Fruit fly (Drosophila melanogaster) whole organism, prepupa: ENCODE measurements around the gene OS9.

Source experiments
- CG10631 ChIP-seq: fragments of 200-800 bp; sonication (Bioruptor generic); optimal IDR thresholded peaks from 2 replicates; lab custom pipeline; 2016; ENCODE audit warnings: missing biosample characterization, missing genetic modification characterization
- CG10669 ChIP-seq: fragments of 200-800 bp; sonication (Bioruptor generic); optimal IDR thresholded peaks from 3 replicates; lab custom pipeline; 2018; ENCODE audit warnings: missing biosample characterization, mild to moderate bottlenecking, missing genetic modification characterization, moderate library complexity
- CG11762 ChIP-seq: fragments of 200-800 bp; sonication (Bioruptor generic); optimal IDR thresholded peaks from 3 replicates; lab custom pipeline; 2016; ENCODE audit warnings: missing biosample characterization, missing genetic modification characterization; ENCODE audit not compliant: insufficient read depth
- CG11902 ChIP-seq: fragments of 200-800 bp; sonication (Bioruptor generic); optimal IDR thresholded peaks from 3 replicates; lab custom pipeline; 2016; ENCODE audit warnings: missing biosample characterization, missing genetic modification characterization
- CG15336 ChIP-seq: fragments of 200-800 bp; sonication (Bioruptor generic); IDR thresholded peaks from 2 replicates; pipeline ENCODE4 v1.3.6; 2022; ENCODE audit warnings: missing biosample characterization, missing genetic modification characterization
- CG1621 ChIP-seq: fragments of 200-800 bp; sonication (Bioruptor generic); optimal IDR thresholded peaks from 3 replicates; lab custom pipeline; 2018; ENCODE audit warnings: missing biosample characterization, mild to moderate bottlenecking, missing genetic modification characterization
- CG3032 ChIP-seq: fragments of 200-800 bp; optimal IDR thresholded peaks from 2 replicates; lab custom pipeline; 2019; ENCODE audit warnings: missing biosample characterization, mild to moderate bottlenecking, missing genetic modification characterization, moderate library complexity
- CG31627 ChIP-seq: fragments of 200-800 bp; sonication (Bioruptor generic); optimal IDR thresholded peaks from 3 replicates; lab custom pipeline; 2016; ENCODE audit warnings: missing biosample characterization, missing genetic modification characterization
- CG32006 ChIP-seq: fragments of 200-800 bp; sonication (Bioruptor generic); optimal IDR thresholded peaks from 3 replicates; lab custom pipeline; 2017; ENCODE audit warnings: missing biosample characterization, mild to moderate bottlenecking, missing genetic modification characterization
- CG34406 ChIP-seq: fragments of 200-800 bp; sonication (Bioruptor generic); optimal IDR thresholded peaks from 3 replicates; lab custom pipeline; 2016; ENCODE audit warnings: missing biosample characterization, missing genetic modification characterization
- CG6163 ChIP-seq: fragments of 200-800 bp; sonication (Bioruptor generic); IDR thresholded peaks from 3 replicates; pipeline ENCODE4 v1.3.6; 2022; ENCODE audit warnings: missing biosample characterization, missing genetic modification characterization
- CG6276 ChIP-seq: fragments of 200-800 bp; sonication (Bioruptor generic); optimal IDR thresholded peaks from 2 replicates; lab custom pipeline; 2017; ENCODE audit warnings: missing biosample characterization, mild to moderate bottlenecking, missing genetic modification characterization
- CG6808 ChIP-seq: fragments of 200-800 bp; sonication (Bioruptor generic); optimal IDR thresholded peaks from 3 replicates; lab custom pipeline; 2017; ENCODE audit warnings: missing biosample characterization, missing genetic modification characterization, mild to moderate bottlenecking, moderate library complexity, missing genetic modification reagents
- CG7368 ChIP-seq: fragments of 200-800 bp; sonication (Bioruptor generic); optimal IDR thresholded peaks from 3 replicates; lab custom pipeline; 2016; ENCODE audit warnings: missing biosample characterization, missing genetic modification characterization
- CG8119 ChIP-seq: fragments of 200-800 bp; sonication (Bioruptor generic); IDR thresholded peaks from 3 replicates; pipeline ENCODE4 v1.3.6; 2022; ENCODE audit warnings: missing biosample characterization, missing genetic modification characterization
- CG8319 ChIP-seq: fragments of 200-800 bp; sonication (Bioruptor generic); optimal IDR thresholded peaks from 3 replicates; lab custom pipeline; 2016; ENCODE audit warnings: missing biosample characterization, missing genetic modification characterization
- Eip75B ChIP-seq: fragments of 200-800 bp; sonication (Bioruptor generic); optimal IDR thresholded peaks from 3 replicates; lab custom pipeline; 2016; ENCODE audit warnings: missing biosample characterization, missing genetic modification characterization
- Eip78C ChIP-seq: fragments of 200-800 bp; sonication (Bioruptor generic); peaks from one replicate; lab custom pipeline; 2016; ENCODE audit warnings: missing biosample characterization, missing genetic modification characterization
- Ets96B ChIP-seq: fragments of 200-800 bp; optimal IDR thresholded peaks from 2 replicates; lab custom pipeline; 2019; ENCODE audit warnings: missing biosample characterization, mild to moderate bottlenecking, missing genetic modification characterization, moderate library complexity
- Gug ChIP-seq: fragments of 200-800 bp; sonication (Bioruptor generic); IDR thresholded peaks from 2 replicates; pipeline ENCODE4 v1.3.6; 2022; ENCODE audit warnings: missing biosample characterization, missing genetic modification characterization
- Hr39 ChIP-seq: fragments of 200-800 bp; sonication (Bioruptor generic); optimal IDR thresholded peaks from 2 replicates; lab custom pipeline; 2016; ENCODE audit warnings: missing biosample characterization, missing genetic modification characterization
- Lpt ChIP-seq: fragments of 200-800 bp; sonication (Bioruptor generic); optimal IDR thresholded peaks from 3 replicates; lab custom pipeline; 2016; ENCODE audit warnings: missing biosample characterization, missing genetic modification characterization
- Met ChIP-seq: fragments of 200-800 bp; sonication (Bioruptor generic); optimal IDR thresholded peaks from 3 replicates; lab custom pipeline; 2016; ENCODE audit warnings: missing biosample characterization, missing genetic modification characterization
- OdsH ChIP-seq: fragments of 200-800 bp; sonication (Bioruptor generic); optimal IDR thresholded peaks from 3 replicates; lab custom pipeline; 2016; ENCODE audit warnings: missing biosample characterization, missing genetic modification characterization
- Sox102F ChIP-seq: fragments of 200-800 bp; sonication (Bioruptor generic); optimal IDR thresholded peaks from 2 replicates; lab custom pipeline; 2016; ENCODE audit warnings: missing biosample characterization, mild to moderate bottlenecking, missing genetic modification characterization
- Sox14 ChIP-seq: fragments of 200-800 bp; sonication (Bioruptor generic); optimal IDR thresholded peaks from 3 replicates; lab custom pipeline; 2016; ENCODE audit warnings: missing biosample characterization, missing genetic modification characterization
- Sox15 ChIP-seq: fragments of 200-800 bp; sonication (Bioruptor generic); optimal IDR thresholded peaks from 3 replicates; lab custom pipeline; 2016; ENCODE audit warnings: missing biosample characterization, missing genetic modification characterization
- achi ChIP-seq: fragments of 200-800 bp; sonication (Bioruptor generic); optimal IDR thresholded peaks from 3 replicates; lab custom pipeline; 2016; ENCODE audit warnings: missing biosample characterization, missing genetic modification characterization
- acj6 ChIP-seq: fragments of 200-800 bp; sonication (Bioruptor generic); optimal IDR thresholded peaks from 3 replicates; lab custom pipeline; 2016; ENCODE audit warnings: missing biosample characterization, missing genetic modification characterization
- dac ChIP-seq: fragments of 200-800 bp; sonication (Bioruptor generic); optimal IDR thresholded peaks from 2 replicates; lab custom pipeline; 2017; ENCODE audit warnings: missing biosample characterization, mild to moderate bottlenecking, missing genetic modification characterization
- eg ChIP-seq: fragments of 200-800 bp; sonication (Bioruptor generic); IDR thresholded peaks from 3 replicates; pipeline ENCODE4 v1.3.6; 2022; ENCODE audit warnings: missing biosample characterization, missing genetic modification characterization
- esn ChIP-seq: fragments of 200-800 bp; sonication (Bioruptor generic); optimal IDR thresholded peaks from 2 replicates; lab custom pipeline; 2016; ENCODE audit warnings: missing biosample characterization, mild to moderate bottlenecking, missing genetic modification characterization, moderate library complexity
- fd59A ChIP-seq: fragments of 200-800 bp; sonication (Bioruptor generic); optimal IDR thresholded peaks from 2 replicates; lab custom pipeline; 2017; ENCODE audit warnings: missing biosample characterization, mild to moderate bottlenecking, missing genetic modification characterization, missing genetic modification reagents
- fkh ChIP-seq: fragments of 200-800 bp; sonication (Bioruptor generic); optimal IDR thresholded peaks from 3 replicates; lab custom pipeline; 2017; ENCODE audit warnings: missing biosample characterization, mild to moderate bottlenecking, missing genetic modification characterization, moderate library complexity
- lz ChIP-seq: fragments of 200-800 bp; sonication (Bioruptor generic); optimal IDR thresholded peaks from 3 replicates; lab custom pipeline; 2016; ENCODE audit warnings: missing biosample characterization, missing genetic modification characterization
- net ChIP-seq: fragments of 200-800 bp; sonication (Bioruptor generic); optimal IDR thresholded peaks from 3 replicates; lab custom pipeline; 2016; ENCODE audit warnings: missing biosample characterization, missing genetic modification characterization
- pdm3 ChIP-seq: fragments of 200-800 bp; sonication (Bioruptor generic); optimal IDR thresholded peaks from 3 replicates; lab custom pipeline; 2016; ENCODE audit warnings: missing biosample characterization, missing genetic modification characterization
- salr ChIP-seq, 2 experiments: fragments of 200-800 bp; sonication (Bioruptor generic); optimal IDR thresholded peaks; 3 replicates each; lab custom pipeline; 2016 to 2018; ENCODE audit warnings: missing biosample characterization in 2 of 2, missing genetic modification characterization in 2 of 2, mild to moderate bottlenecking in 1 of 2
- spab ChIP-seq: fragments of 200-800 bp; sonication (Bioruptor generic); optimal IDR thresholded peaks from 2 replicates; lab custom pipeline; 2017; ENCODE audit warnings: missing biosample characterization, mild to moderate bottlenecking, missing genetic modification characterization, missing genetic modification reagents
- ss ChIP-seq, 2 experiments: fragments of 200-800 bp; sonication (Bioruptor generic); optimal IDR thresholded peaks; 2 replicates in 1 of 2; 3 replicates in 1 of 2; lab custom pipeline; 2017 to 2018; ENCODE audit warnings: mild to moderate bottlenecking in 2 of 2, missing biosample characterization in 2 of 2, missing genetic modification characterization in 2 of 2, moderate library complexity in 1 of 2
- topi ChIP-seq: fragments of 200-800 bp; sonication (Bioruptor generic); optimal IDR thresholded peaks from 3 replicates; lab custom pipeline; 2016; ENCODE audit warnings: missing biosample characterization, missing genetic modification characterization
- vri ChIP-seq: fragments of 200-800 bp; sonication (Bioruptor generic); optimal IDR thresholded peaks from 3 replicates; lab custom pipeline; 2016; ENCODE audit warnings: missing biosample characterization, mild to moderate bottlenecking, missing genetic modification characterization

Gene OS9

DNA sequence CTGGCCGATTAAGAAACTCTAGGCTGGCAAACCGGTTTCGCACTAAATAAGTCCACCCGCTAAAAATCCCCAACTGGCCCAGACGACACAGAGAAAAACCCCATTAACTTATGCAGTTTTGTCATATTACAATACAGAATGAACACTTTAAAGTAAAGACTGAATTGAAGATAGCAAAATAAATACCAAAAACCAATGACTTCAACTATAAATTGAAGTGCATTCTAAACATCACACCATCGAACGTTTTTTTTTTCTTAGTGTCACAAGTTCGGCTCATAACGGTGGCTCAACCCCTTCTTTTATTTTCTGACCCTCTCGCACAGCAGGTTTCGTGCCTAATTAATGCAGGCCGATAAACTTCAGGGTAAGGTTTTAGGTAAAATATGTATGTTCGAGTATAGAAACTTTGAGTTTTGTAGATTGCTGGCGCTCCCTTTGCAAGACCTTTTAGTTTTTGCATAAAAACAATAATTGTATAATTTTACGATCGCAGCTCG is 24.9 kb downstream of the OS9 start (continued):
- TF ChIP-seq CG1621 (tag; lab: Kevin White, UChicago) (peak; percentile 89), vri (GFP tag; lab: Kevin White, UChicago) (peak; percentile 67), topi (GFP tag; lab: Kevin White, UChicago) (peak; percentile 53), Sox14 (peak; percentile 83), Ets96B (tag; lab: Kevin White, UChicago) (peak; percentile 86), dac (GFP tag; lab: Kevin White, UChicago) (no peak), CG6808 (peak; percentile 85), CG11902 (GFP tag; lab: Kevin White, UChicago) (peak; percentile 43)

DNA sequence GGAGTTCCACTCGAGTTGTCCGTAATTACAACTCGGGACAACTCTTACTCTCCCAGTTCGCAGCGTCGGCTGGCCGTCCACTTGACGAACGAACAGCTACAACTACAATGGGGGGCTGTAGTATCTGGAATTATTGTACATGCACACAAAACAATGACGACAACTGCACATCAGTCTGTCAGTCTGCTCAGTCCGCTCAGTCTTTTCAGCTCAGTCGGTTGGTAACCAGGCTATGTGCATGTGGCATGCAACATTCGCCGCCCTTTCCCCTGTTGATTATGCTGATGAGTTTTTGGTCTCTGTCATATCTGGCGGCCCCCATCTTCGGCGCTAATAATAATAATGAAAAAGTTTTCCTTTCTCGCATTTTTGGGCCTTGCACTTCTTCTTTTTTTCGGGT is 26.3 kb downstream of the OS9 start:
- TF ChIP-seq Eip78C (peak; percentile 40), ss (GFP tag; optimal IDR thresholded peaks at IDR 0.05; lab: Kevin White, UChicago) (peak; percentile 22 to 90), CG6808 (no peak)

DNA sequence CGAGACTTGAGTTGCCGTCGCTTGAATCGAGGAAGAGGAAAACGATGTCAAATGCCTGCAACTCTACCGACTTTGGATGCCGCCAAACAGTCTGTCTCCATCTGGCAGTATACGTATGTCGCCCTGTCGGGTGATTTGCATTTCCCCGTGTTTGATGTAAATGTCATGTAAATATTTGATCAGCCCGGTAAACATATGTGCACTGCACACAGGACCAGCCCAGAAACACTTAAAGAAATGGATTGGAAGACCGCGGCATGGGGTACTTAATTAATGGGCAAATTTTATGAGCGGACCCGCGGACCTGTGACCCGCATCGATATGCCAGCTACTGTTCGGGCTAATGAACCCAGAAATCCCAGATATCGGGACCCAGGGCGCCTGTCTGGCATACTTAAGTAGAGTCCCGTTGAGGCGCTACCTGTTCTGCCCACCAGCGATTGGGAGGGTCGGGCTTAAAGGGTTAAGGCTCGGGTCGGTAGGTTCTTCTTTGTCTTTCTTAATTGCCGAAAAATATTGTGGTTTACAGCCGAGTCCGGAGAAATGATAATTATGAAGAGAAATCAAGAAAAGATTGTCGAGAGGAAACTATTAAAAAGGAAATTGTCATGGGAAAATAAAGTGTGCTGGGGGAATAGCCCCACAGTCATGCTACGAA is 28.4 kb downstream of the OS9 start:
- no peak for TF ChIP-seq salr (GFP tag; optimal IDR thresholded peaks at IDR 0.05; lab: Kevin White, UChicago)
- peak; percentile 19 for TF ChIP-seq Eip78C
- TF ChIP-seq fkh (GFP tag; lab: Kevin White, UChicago): peak; percentile 31

DNA sequence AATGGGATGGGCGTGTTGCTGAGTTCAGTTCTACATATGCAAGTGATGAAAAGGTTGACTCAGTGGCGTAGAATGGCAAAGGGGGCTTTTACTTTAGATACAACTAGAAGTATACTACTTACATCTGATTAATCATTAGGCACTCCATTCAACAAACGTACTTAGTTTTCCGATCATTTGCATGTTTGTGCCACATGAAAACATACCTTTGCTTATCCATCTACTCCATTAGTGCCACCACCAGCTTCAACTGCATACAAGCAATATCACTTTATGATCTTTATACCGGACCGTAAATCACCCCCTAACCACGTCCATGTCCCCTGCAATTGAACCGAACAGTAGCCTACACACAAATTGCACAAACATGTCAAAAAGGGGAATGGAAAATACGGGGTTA is 30.2 kb downstream of the OS9 start:
- peak; percentile 39 for TF ChIP-seq pdm3 (GFP tag; lab: Kevin White, UChicago)
- peak; percentile 16 for TF ChIP-seq CG8319 (GFP tag; lab: Kevin White, UChicago)
- peak; percentile 7 for TF ChIP-seq Sox15
- peak; percentile 27 for TF ChIP-seq lz
- TF ChIP-seq Ets96B (tag; lab: Kevin White, UChicago): peak; percentile 55
- TF ChIP-seq CG10669 (GFP tag; lab: Kevin White, UChicago): peak; percentile 49
- peak; percentile 47; the same call in 1 of the 2 replicates for TF ChIP-seq CG15336
- peak; percentile 31 for TF ChIP-seq fd59A (GFP tag; lab: Kevin White, UChicago)
- TF ChIP-seq eg (GFP tag; lab: Robert Waterston, UW): peak; percentile 61
- TF ChIP-seq Met (GFP tag; lab: Kevin White, UChicago): peak; percentile 18
- peak; percentile 59 for TF ChIP-seq CG3032 (tag; lab: Kevin White, UChicago)
- TF ChIP-seq Gug (GFP tag; lab: Robert Waterston, UW): peak; percentile 65
- TF ChIP-seq Lpt: peak; percentile 27
- peak; percentile 36 for TF ChIP-seq acj6 (GFP tag; lab: Kevin White, UChicago)
- peak; percentile 19 for TF ChIP-seq Sox102F (GFP tag; lab: Kevin White, UChicago)
- peak; percentile 31 for TF ChIP-seq CG7368
- peak; percentile 24 for TF ChIP-seq CG10631
- TF ChIP-seq spab: peak; percentile 43
- peak; percentile 29; the same call in 1 of the 3 replicates for TF ChIP-seq CG6163 (GFP tag; lab: Robert Waterston, UW)
- peak; percentile 29 for TF ChIP-seq CG1621 (tag; lab: Kevin White, UChicago)
- TF ChIP-seq Eip75B (GFP tag; lab: Kevin White, UChicago): peak; percentile 38
- TF ChIP-seq CG34406 (GFP tag; lab: Kevin White, UChicago): peak; percentile 10
- TF ChIP-seq esn (GFP tag; lab: Kevin White, UChicago): peak; percentile 35
- peak; percentile 66; the same call in 2 of the 3 replicates for TF ChIP-seq CG8119 (GFP tag; lab: Robert Waterston, UW)
- TF ChIP-seq Hr39 (GFP tag; lab: Kevin White, UChicago): peak; percentile 32
- TF ChIP-seq net (GFP tag; lab: Kevin White, UChicago): peak; percentile 23
- peak; percentile 31 for TF ChIP-seq CG6276 (GFP tag; lab: Kevin White, UChicago)
- TF ChIP-seq CG31627 (GFP tag; lab: Kevin White, UChicago): peak; percentile 50
- TF ChIP-seq salr (GFP tag; optimal IDR thresholded peaks at IDR 0.05; lab: Kevin White, UChicago): peak in 1 of 2 experiments; percentile 0
- TF ChIP-seq OdsH: peak; percentile 43
- TF ChIP-seq achi (GFP tag; lab: Kevin White, UChicago): peak; percentile 29
- TF ChIP-seq Sox14: peak; percentile 26
- peak; percentile 61 for TF ChIP-seq CG32006 (GFP tag; lab: Kevin White, UChicago)
- TF ChIP-seq Eip78C: peak; percentile 52
- TF ChIP-seq CG6808: peak; percentile 61
- peak; percentile 21 for TF ChIP-seq CG11762
